Worm (Caenorhabditis elegans) whole organism, L2 larva: ENCODE measurements around the gene ZK813.4.

Experiments used
- alr-1 ChIP-seq: fragments of 150-350 bp; optimal IDR thresholded peaks from 2 replicates; lab custom pipeline; 2014; ENCODE audit warnings: missing biosample characterization, missing genetic modification characterization
- snpc-4 ChIP-seq: fragments of 150-350 bp; optimal IDR thresholded peaks from 2 replicates; lab custom pipeline; 2014; ENCODE audit warnings: missing biosample characterization, missing genetic modification characterization
- unc-39 ChIP-seq: fragments of 150-350 bp; optimal IDR thresholded peaks from 2 replicates; lab custom pipeline; 2014; ENCODE audit warnings: missing biosample characterization, missing genetic modification characterization
- unc-62 ChIP-seq: fragments of 150-350 bp; optimal IDR thresholded peaks from 2 replicates; lab custom pipeline; 2014; ENCODE audit warnings: missing biosample characterization, missing genetic modification reagents, missing genetic modification characterization

DNA sequence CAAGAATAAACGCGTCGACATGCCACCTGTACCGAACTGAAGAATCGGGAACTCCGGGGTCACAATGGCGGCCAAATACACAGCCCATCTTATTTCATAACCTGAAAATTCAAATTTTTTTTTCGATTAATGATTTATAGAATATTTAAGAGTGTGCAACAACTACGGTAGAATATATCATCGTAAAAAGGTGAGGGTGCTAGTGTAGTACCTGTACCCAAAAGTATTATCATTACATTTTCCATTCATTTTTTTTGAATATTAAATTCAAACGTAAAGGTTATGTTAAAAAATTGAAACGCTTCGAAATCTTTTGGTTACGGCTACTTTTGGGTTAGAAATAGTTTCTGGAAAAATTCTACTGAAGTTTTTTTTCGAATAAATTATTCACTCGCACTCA, at the start of gene ZK813.4:
- TF ChIP-seq unc-39 (tag; lab: Kevin White, UChicago) (no peak), alr-1 (tag; lab: Kevin White, UChicago) (no peak), snpc-4 (tag; lab: Kevin White, UChicago) (no peak), unc-62 (GFP tag; lab: Kevin White, UChicago) (no peak)
